Worm (Caenorhabditis elegans): Measurements from ENCODE around the gene T21C12.8.

T21C12.8 gene

ce11 chrIII:10503753-10504152 is 49.1 kb downstream of the T21C12.8 start, which contains the start of gene rab-33:
rab-33 (minus strand) TSS chrIII:10503853.
- TF ChIP-seq sdc-2 (tag; optimal IDR thresholded peaks at IDR 0.05) (no peak), mec-3 (tag; optimal IDR thresholded peaks at IDR 0.05; ENCODE audit: borderline replicate concordance) (no peak), sox-4 (tag; optimal IDR thresholded peaks at IDR 0.05) (no peak), fkh-10 (GFP tag; optimal IDR thresholded peaks at IDR 0.05) (no peak), hlh-8 (tag; optimal IDR thresholded peaks at IDR 0.05) (no peak), ceh-14 (tag; optimal IDR thresholded peaks at IDR 0.05) (no peak), dmd-4 (tag; optimal IDR thresholded peaks at IDR 0.05; ENCODE audit: borderline replicate concordance) (no peak), ceh-19 (GFP tag; optimal IDR thresholded peaks at IDR 0.05) (no peak), ceh-6 (GFP tag; optimal IDR thresholded peaks at IDR 0.05) (no peak), Y22D7AL.16 (tag; optimal IDR thresholded peaks at IDR 0.05) (no peak), ceh-45 (GFP tag; IDR thresholded peaks at IDR 0.05) (no peak), ref-2 (tag; optimal IDR thresholded peaks at IDR 0.05) (no peak), unc-42 (tag; optimal IDR thresholded peaks at IDR 0.05) (no peak), ceh-22 (tag; optimal IDR thresholded peaks at IDR 0.05) (no peak), sox-2 (GFP tag; IDR thresholded peaks at IDR 0.05) (no peak), ceh-30 (tag; optimal IDR thresholded peaks at IDR 0.05) (no peak), hlh-30 (tag; optimal IDR thresholded peaks at IDR 0.05; ENCODE audit: insufficient read depth) (no peak), pqm-1 (tag; optimal IDR thresholded peaks at IDR 0.05) (no peak), hlh-6 (tag; optimal IDR thresholded peaks at IDR 0.05) (no peak)
